Worm (Caenorhabditis elegans) whole organism, L3 larva: ENCODE results near the gene mesp-1.
A peak's percentile ranks its signal among the peaks of the same experiment; 100 is the strongest.

Source experiments
- R02D3.7 ChIP-seq: fragments of 150-350 bp; optimal IDR thresholded peaks from 2 replicates; lab custom pipeline; 2014; ENCODE audit warnings: missing biosample characterization, missing genetic modification characterization
- aly-2 ChIP-seq: fragments of 150-350 bp; optimal IDR thresholded peaks from 2 replicates; lab custom pipeline; 2014; ENCODE audit warnings: missing biosample characterization, missing genetic modification characterization
- ama-1 ChIP-seq: fragments of 150-350 bp; optimal IDR thresholded peaks from 2 replicates; lab custom pipeline; 2018
- ceh-16 ChIP-seq: sonication (generic microtip); optimal IDR thresholded peaks from 2 replicates; lab custom pipeline; 2017; ENCODE audit warnings: missing biosample characterization, missing genetic modification characterization
- ceh-28 ChIP-seq: fragments of 150-350 bp; optimal IDR thresholded peaks from 2 replicates; lab custom pipeline; 2014; ENCODE audit warnings: missing biosample characterization, missing genetic modification reagents, missing genetic modification characterization
- ceh-9 ChIP-seq: sonication (generic microtip); optimal IDR thresholded peaks from 2 replicates; lab custom pipeline; 2018; ENCODE audit warnings: missing biosample characterization, missing genetic modification characterization
- daf-12 ChIP-seq: fragments of 150-350 bp; optimal IDR thresholded peaks from 2 replicates; lab custom pipeline; 2014; ENCODE audit warnings: missing biosample characterization, missing genetic modification reagents, missing genetic modification characterization
- egl-27 ChIP-seq: sonication (generic microtip); optimal IDR thresholded peaks from 4 replicates; lab custom pipeline; 2017; ENCODE audit warnings: missing biosample characterization, missing genetic modification reagents, missing genetic modification characterization
- egl-5 ChIP-seq: fragments of 150-350 bp; optimal IDR thresholded peaks from 2 replicates; lab custom pipeline; 2017; ENCODE audit warnings: missing biosample characterization, missing genetic modification reagents, missing genetic modification characterization, inconsistent platforms
- elt-1 ChIP-seq: fragments of 150-350 bp; optimal IDR thresholded peaks from 2 replicates; lab custom pipeline; 2014; ENCODE audit warnings: missing biosample characterization, missing genetic modification characterization
- elt-2 ChIP-seq: sonication (generic microtip); optimal IDR thresholded peaks from 2 replicates; lab custom pipeline; 2016; ENCODE audit warnings: missing genetic modification reagents, mild to moderate bottlenecking, missing genetic modification characterization, missing compliant biosample characterization
- elt-3 ChIP-seq, 3 experiments: fragments of 150-350 bp in 1 of 3; sonication (generic microtip) in 2 of 3; optimal IDR thresholded peaks; 2 replicates in 2 of 3; 4 replicates in 1 of 3; lab custom pipeline; 2014 to 2017; ENCODE audit warnings: missing biosample characterization in 3 of 3, missing genetic modification characterization in 3 of 3
- eor-1 ChIP-seq, 2 experiments: fragments of 150-350 bp; optimal IDR thresholded peaks; 2 replicates each; lab custom pipeline; 2014 to 2018; ENCODE audit warnings: missing biosample characterization in 2 of 2, missing genetic modification characterization in 2 of 2
- fkh-10 ChIP-seq: sonication (generic microtip); optimal IDR thresholded peaks from 2 replicates; lab custom pipeline; 2017; ENCODE audit warnings: missing biosample characterization, missing genetic modification reagents, missing genetic modification characterization
- fos-1 ChIP-seq: fragments of 150-350 bp; optimal IDR thresholded peaks from 2 replicates; lab custom pipeline; 2014; ENCODE audit warnings: missing biosample characterization, missing genetic modification characterization
- jun-1 ChIP-seq: fragments of 150-350 bp; optimal IDR thresholded peaks from 2 replicates; lab custom pipeline; 2014; ENCODE audit warnings: missing biosample characterization, missing genetic modification reagents, missing genetic modification characterization
- lin-15B ChIP-seq: fragments of 150-350 bp; optimal IDR thresholded peaks from 2 replicates; lab custom pipeline; 2014; ENCODE audit warnings: missing biosample characterization, missing genetic modification characterization
- lin-39 ChIP-seq: fragments of 150-350 bp; optimal IDR thresholded peaks from 2 replicates; lab custom pipeline; 2018; ENCODE audit warnings: missing biosample characterization, missing genetic modification reagents, missing genetic modification characterization
- lsy-12 ChIP-seq: sonication (generic microtip); optimal IDR thresholded peaks from 2 replicates; lab custom pipeline; 2016; ENCODE audit warnings: mild to moderate bottlenecking, missing genetic modification characterization, missing compliant biosample characterization
- mdl-1 ChIP-seq: fragments of 150-350 bp; optimal IDR thresholded peaks from 2 replicates; lab custom pipeline; 2014; ENCODE audit warnings: missing biosample characterization, missing genetic modification characterization
- mml-1 ChIP-seq: fragments of 150-350 bp; sonication (generic microtip); optimal IDR thresholded peaks from 3 replicates; lab custom pipeline; 2014; ENCODE audit warnings: missing biosample characterization, missing genetic modification characterization
- nfya-1 ChIP-seq: sonication (generic microtip); optimal IDR thresholded peaks from 2 replicates; lab custom pipeline; 2017; ENCODE audit warnings: missing genetic modification characterization, mild to moderate bottlenecking, missing compliant biosample characterization, antibody characterized with exemption, moderate library complexity; ENCODE audit not compliant: insufficient read depth
- nhr-11 ChIP-seq: fragments of 150-350 bp; optimal IDR thresholded peaks from 2 replicates; lab custom pipeline; 2014; ENCODE audit warnings: missing biosample characterization, missing genetic modification characterization
- nhr-12 ChIP-seq: fragments of 150-350 bp; optimal IDR thresholded peaks from 2 replicates; lab custom pipeline; 2014; ENCODE audit warnings: missing biosample characterization, missing genetic modification characterization
- nhr-23 ChIP-seq: fragments of 150-350 bp; optimal IDR thresholded peaks from 2 replicates; lab custom pipeline; 2014; ENCODE audit warnings: missing biosample characterization, missing genetic modification reagents, missing genetic modification characterization
- nhr-237 ChIP-seq: fragments of 150-350 bp; optimal IDR thresholded peaks from 2 replicates; lab custom pipeline; 2014; ENCODE audit warnings: missing biosample characterization, missing genetic modification characterization
- nhr-28 ChIP-seq: fragments of 150-350 bp; optimal IDR thresholded peaks from 2 replicates; lab custom pipeline; 2014; ENCODE audit warnings: missing biosample characterization, missing genetic modification characterization
- nhr-43 ChIP-seq: sonication (generic microtip); optimal IDR thresholded peaks from 2 replicates; lab custom pipeline; 2016; ENCODE audit warnings: mild to moderate bottlenecking, missing genetic modification characterization, missing compliant biosample characterization; ENCODE audit not compliant: poor library complexity, severe bottlenecking
- nhr-76 ChIP-seq: fragments of 150-350 bp; sonication (generic microtip); optimal IDR thresholded peaks from 5 replicates; lab custom pipeline; 2014; ENCODE audit warnings: missing biosample characterization, missing genetic modification characterization
- nhr-77 ChIP-seq: fragments of 150-350 bp; optimal IDR thresholded peaks from 2 replicates; lab custom pipeline; 2014; ENCODE audit warnings: missing biosample characterization, missing genetic modification characterization
- pha-4 ChIP-seq: fragments of 150-350 bp; optimal IDR thresholded peaks from 2 replicates; lab custom pipeline; 2014; ENCODE audit warnings: missing biosample characterization, missing genetic modification reagents, missing genetic modification characterization
- pqm-1 ChIP-seq: fragments of 150-350 bp; optimal IDR thresholded peaks from 2 replicates; lab custom pipeline; 2017; ENCODE audit warnings: missing biosample characterization, missing genetic modification characterization, inconsistent platforms
- sea-2 ChIP-seq: fragments of 150-350 bp; sonication (generic microtip); optimal IDR thresholded peaks from 4 replicates; lab custom pipeline; 2014; ENCODE audit warnings: missing biosample characterization, missing genetic modification reagents, missing genetic modification characterization
- skn-1 ChIP-seq: fragments of 150-350 bp; optimal IDR thresholded peaks from 2 replicates; lab custom pipeline; 2014; ENCODE audit warnings: missing biosample characterization, missing genetic modification characterization
- snpc-4 ChIP-seq: fragments of 150-350 bp; optimal IDR thresholded peaks from 2 replicates; lab custom pipeline; 2014; ENCODE audit warnings: missing biosample characterization, missing genetic modification characterization
- tbx-2 ChIP-seq: sonication (generic microtip); optimal IDR thresholded peaks from 2 replicates; lab custom pipeline; 2016; ENCODE audit warnings: mild to moderate bottlenecking, missing genetic modification characterization, missing compliant biosample characterization
- unc-62 ChIP-seq: fragments of 150-350 bp; sonication (generic microtip); optimal IDR thresholded peaks from 4 replicates; lab custom pipeline; 2014; ENCODE audit warnings: missing biosample characterization, missing genetic modification reagents, missing genetic modification characterization

mesp-1 gene

DNA sequence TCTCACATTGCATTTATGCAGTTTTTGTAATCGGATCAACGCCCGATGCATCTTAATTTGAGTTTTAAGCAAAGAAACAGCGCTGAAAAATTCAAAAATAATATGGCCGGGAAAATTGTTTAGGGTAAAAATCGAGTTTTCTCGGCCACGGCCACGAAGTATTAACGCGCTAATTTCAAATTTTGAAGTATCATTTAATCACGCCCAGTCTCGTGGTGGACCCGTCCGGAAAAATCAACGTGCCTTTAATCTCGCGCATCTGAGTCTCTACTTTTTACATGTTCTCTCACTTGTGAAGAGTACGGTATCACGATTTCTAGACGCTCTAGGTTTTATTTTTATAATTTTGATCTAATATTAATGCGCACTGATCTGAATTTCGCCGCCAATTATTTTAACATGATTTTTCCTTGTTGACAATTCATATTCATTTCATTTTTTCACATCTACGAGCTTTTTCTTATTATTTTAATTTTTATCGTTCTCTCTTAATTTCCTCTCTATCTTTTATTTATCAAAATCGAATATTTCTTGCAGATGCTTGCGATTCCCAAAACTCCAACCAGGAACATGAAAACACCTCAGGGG, at the start of gene mesp-1, which contains the start of gene acdh-13:
Gene mesp-1 (plus strand): TSS at position 538 of the 588 bp plus-strand sequence.
Gene acdh-13 (minus strand): TSS at position 51 of the 588 bp plus-strand sequence.
- TF ChIP-seq mml-1 (no peak), pqm-1 (tag; lab: Kevin White, UChicago) (no peak), ceh-9 (tag; lab: Kevin White, UChicago) (no peak), jun-1 (no peak), nfya-1 (tag; lab: Kevin White, UChicago) (peak; percentile 46), egl-5 (tag; lab: Kevin White, UChicago) (peak; percentile 11), nhr-11 (tag; lab: Kevin White, UChicago) (no peak), lin-15B (tag; lab: Kevin White, UChicago) (peak; percentile 43), R02D3.7 (tag; lab: Kevin White, UChicago) (no peak), ceh-16 (no peak), lsy-12 (tag; lab: Kevin White, UChicago) (no peak), egl-27 (no peak), ceh-28 (tag; lab: Kevin White, UChicago) (no peak), pha-4 (tag; lab: Kevin White, UChicago) (peak; percentile 40), mdl-1 (no peak), aly-2 (no peak), daf-12 (tag; lab: Kevin White, UChicago) (no peak), snpc-4 (tag; lab: Kevin White, UChicago) (peak; percentile 52), nhr-43 (tag; lab: Kevin White, UChicago) (peak; percentile 47)
- TF ChIP-seq, all 47 proteins: peak for 6

DNA sequence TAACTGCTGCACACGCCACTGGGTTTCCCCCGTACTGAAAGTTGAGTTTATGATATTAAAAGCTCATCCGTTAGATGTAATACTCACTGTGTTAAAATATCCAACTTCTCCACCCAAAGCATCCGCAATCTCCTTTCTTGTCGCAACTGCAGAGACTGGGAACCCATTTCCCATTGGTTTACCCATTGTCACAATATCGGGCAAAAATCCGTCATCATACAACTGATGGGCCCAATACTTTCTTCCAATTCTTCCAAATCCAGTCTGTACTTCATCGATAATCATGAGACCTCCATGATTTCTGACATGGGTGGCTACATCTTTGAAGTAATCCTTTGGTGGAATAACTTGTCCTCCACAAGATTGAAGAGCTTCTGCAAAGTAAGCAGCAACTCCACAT, 49.2 kb upstream of the mesp-1 start:
- TF ChIP-seq mml-1: no peak
- TF ChIP-seq snpc-4 (tag; lab: Kevin White, UChicago): no peak
- no peak for TF ChIP-seq eor-1 (tag; optimal IDR thresholded peaks at IDR 0.05; lab: Kevin White, UChicago)
- TF ChIP-seq ama-1 (lab: Kevin White, UChicago): no peak
- TF ChIP-seq sea-2: no peak
- TF ChIP-seq lin-39 (tag; lab: Kevin White, UChicago): no peak
- no peak for TF ChIP-seq skn-1 (tag; lab: Kevin White, UChicago)
- TF ChIP-seq egl-5 (tag; lab: Kevin White, UChicago): no peak
- no peak for TF ChIP-seq elt-1
- no peak for TF ChIP-seq nhr-12 (tag; lab: Kevin White, UChicago)
- TF ChIP-seq elt-3 (tag; optimal IDR thresholded peaks at IDR 0.05; lab: Kevin White, UChicago): no peak
- no peak for TF ChIP-seq nhr-11 (tag; lab: Kevin White, UChicago)
- TF ChIP-seq mdl-1: no peak

DNA sequence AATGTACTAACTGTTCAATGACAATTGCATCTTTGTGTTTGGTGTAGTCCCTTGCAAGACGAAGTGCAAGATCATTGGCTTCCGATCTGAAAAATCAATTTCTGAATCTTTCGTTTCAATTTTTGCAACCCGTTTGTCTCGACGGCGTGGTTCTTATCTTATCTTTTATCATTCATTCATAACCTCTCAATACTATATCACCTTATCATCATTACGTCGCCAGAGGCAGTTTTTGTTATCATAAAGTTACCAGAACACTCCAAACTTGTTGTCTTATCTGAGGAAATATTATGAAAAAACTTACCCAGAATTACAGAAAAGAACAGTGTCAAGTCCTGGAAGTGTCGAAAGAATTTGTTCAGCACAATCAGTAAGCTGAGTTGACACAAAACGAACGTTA, 48.6 kb upstream of the mesp-1 start:
- TF ChIP-seq mml-1 (no peak), elt-3 (tag; optimal IDR thresholded peaks at IDR 0.05; lab: Kevin White, UChicago) (peak in 2 of 3 experiments; percentile 40 to 88), pqm-1 (tag; lab: Kevin White, UChicago) (peak; percentile 68), nhr-11 (tag; lab: Kevin White, UChicago) (no peak), nhr-23 (peak; percentile 33), jun-1 (peak; percentile 64), nhr-77 (tag; lab: Kevin White, UChicago) (no peak), fkh-10 (GFP tag; lab: Kevin White, UChicago) (no peak), nhr-12 (tag; lab: Kevin White, UChicago) (no peak), nhr-76 (tag; lab: Kevin White, UChicago) (no peak), elt-2 (tag; lab: Kevin White, UChicago) (peak; percentile 94), nhr-43 (tag; lab: Kevin White, UChicago) (no peak), nhr-237 (no peak), pha-4 (tag; lab: Kevin White, UChicago) (peak; percentile 35), nhr-28 (tag; lab: Kevin White, UChicago) (no peak)

DNA sequence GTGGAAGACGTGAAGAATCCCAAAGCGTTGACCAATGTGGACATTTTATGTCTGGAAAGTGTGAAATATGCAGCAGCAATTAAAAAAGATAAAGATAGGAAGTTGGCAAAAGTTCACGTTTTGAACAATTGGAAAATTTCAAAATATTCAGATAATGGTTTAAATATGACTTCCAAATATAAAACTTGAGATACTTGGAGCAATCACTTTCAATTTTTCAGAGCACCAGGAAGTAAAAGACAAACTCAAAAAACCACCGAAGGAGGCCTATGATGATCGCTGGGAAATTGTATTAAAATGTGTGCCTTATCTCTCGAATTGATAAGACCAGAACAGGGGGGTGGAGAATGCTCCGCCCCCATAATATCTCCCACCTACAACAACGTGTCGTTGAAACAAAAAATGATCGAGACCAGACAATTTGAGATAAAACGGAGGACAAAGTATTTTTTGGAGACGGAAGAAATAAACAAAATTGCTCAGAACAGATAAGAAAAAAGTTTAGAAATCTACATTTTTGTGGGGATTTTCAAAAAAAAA, 47.3 kb upstream of the mesp-1 start, which contains the start of gene eppl-1:
Gene eppl-1 (minus strand): TSS at position 51 of the 540 bp plus-strand sequence.
- TF ChIP-seq egl-5 (tag; lab: Kevin White, UChicago) (no peak), ceh-9 (tag; lab: Kevin White, UChicago) (no peak), tbx-2 (tag; lab: Kevin White, UChicago) (no peak), ama-1 (lab: Kevin White, UChicago) (no peak), R02D3.7 (tag; lab: Kevin White, UChicago) (no peak), fos-1 (tag; lab: Kevin White, UChicago) (no peak), elt-2 (tag; lab: Kevin White, UChicago) (peak; percentile 96), unc-62 (GFP tag; lab: Kevin White, UChicago) (no peak)
- TF ChIP-seq, all 47 proteins: peak for 1
